Worm (Caenorhabditis elegans): Measurements from ENCODE around the gene lat-1.

DNA sequence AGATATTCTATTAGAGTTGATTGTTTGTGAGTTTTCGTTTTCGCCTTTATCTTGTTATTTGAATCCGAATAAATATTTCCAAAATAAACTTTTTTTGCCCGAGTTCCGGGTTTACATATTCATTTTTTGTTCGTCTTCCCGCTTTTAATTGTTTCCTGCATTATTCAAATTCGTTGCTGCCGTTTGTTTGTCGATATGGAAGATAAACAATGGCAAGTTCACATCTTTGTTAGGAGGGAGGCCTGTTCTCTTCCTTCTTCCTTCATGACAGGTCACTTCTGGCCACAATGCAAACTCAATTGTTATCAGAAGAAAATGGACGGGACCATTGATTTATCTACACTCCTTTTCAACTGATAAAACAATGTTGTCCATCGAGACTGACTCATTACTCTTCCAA is 7.1 kb upstream of the lat-1 start:
- TF ChIP-seq elt-3 (tag; optimal IDR thresholded peaks at IDR 0.05) = no peak
- no peak for TF ChIP-seq nhr-237 (tag; optimal IDR thresholded peaks at IDR 0.05)
- no peak for TF ChIP-seq mdl-1 (tag; optimal IDR thresholded peaks at IDR 0.05)
- TF ChIP-seq zag-1 (tag; optimal IDR thresholded peaks at IDR 0.05) = no peak
- no peak for TF ChIP-seq aly-2 (tag; optimal IDR thresholded peaks at IDR 0.05)
- no peak for TF ChIP-seq elt-1 (tag; optimal IDR thresholded peaks at IDR 0.05)
